Worm (Caenorhabditis elegans) whole organism, L4 larva: ENCODE results near the gene spo-11.

Experiments used
- ama-1 ChIP-seq: fragments of 150-350 bp; optimal IDR thresholded peaks from 2 replicates; lab custom pipeline; 2014; ENCODE audit warnings: inconsistent platforms, mixed read lengths
- set-16 ChIP-seq: fragments of 200-800 bp; sonication (Bioruptor generic); IDR thresholded peaks from 2 replicates; pipeline ENCODE4 v1.3.6; 2022; ENCODE audit warnings: missing genetic modification reagents, missing genetic modification characterization, missing compliant biosample characterization

- TF ChIP-seq ama-1 (lab: Kevin White, UChicago) (peak; percentile 53), set-16 (GFP tag; lab: Robert Waterston, UW) (peak; percentile 18; the same call in 1 of the 2 replicates)
These were observed 24.9 kb upstream of the spo-11 start, which contains the start of the genes F01G4.6 and pfd-1 for ce11 chrIV:11149454-11150163.
